Fruit fly (Drosophila melanogaster) S2 (cell line): ENCODE data around the gene Sgp.

ENCODE experiments used
- CG8478 ChIP-seq: fragments of >200 bp; optimal IDR thresholded peaks from 2 replicates; lab custom pipeline; 2018
- CTCF ChIP-seq, 2 experiments: fragments of >200 bp; optimal IDR thresholded peaks; 2 replicates each; lab custom pipeline; 2018

DNA sequence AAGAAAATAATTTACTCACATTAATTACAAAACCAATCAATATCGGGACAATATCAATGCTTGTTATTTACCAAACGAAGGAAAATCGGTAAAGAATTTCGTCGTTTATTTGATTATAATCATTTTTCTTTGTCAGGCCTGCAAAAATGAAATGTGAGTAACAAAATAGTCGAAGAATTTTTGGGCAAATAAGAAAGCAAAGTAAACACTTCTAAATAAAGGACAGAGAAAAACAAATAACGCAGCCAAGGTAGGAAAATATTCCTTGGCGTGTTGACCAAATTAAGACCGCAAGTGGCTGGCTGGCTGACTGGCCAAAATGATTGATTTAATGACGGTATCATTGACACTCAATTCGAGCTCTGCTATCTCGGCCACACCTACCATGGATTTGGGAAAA, 28.6 kb downstream of the Sgp start:
- no peak for TF ChIP-seq CTCF (optimal IDR thresholded peaks at IDR 0.05; lab: Kevin White, UChicago)
- no peak for TF ChIP-seq CG8478
